Worm (Caenorhabditis elegans): ENCODE measurements around the gene F16G10.13.

ce11 chrII:2359965-2360364, 35.8 kb downstream of the F16G10.13 start, which contains the start of gene F43C11.16:
- TF ChIP-seq nhr-11 (tag; optimal IDR thresholded peaks at IDR 0.05) (no peak), unc-39 (tag; optimal IDR thresholded peaks at IDR 0.05) (no peak), nhr-77 (tag; optimal IDR thresholded peaks at IDR 0.05) (no peak), lin-39 (tag; optimal IDR thresholded peaks at IDR 0.05) (no peak), zag-1 (tag; optimal IDR thresholded peaks at IDR 0.05) (no peak), blmp-1 (tag; optimal IDR thresholded peaks at IDR 0.05; ENCODE audit: insufficient read depth) (no peak), lin-13 (GFP tag; optimal IDR thresholded peaks at IDR 0.05) (no peak), ztf-4 (tag; optimal IDR thresholded peaks at IDR 0.05) (no peak)
